Worm (Caenorhabditis elegans): Measurements from ENCODE around the gene acsd-1.

Gene acsd-1

DNA sequence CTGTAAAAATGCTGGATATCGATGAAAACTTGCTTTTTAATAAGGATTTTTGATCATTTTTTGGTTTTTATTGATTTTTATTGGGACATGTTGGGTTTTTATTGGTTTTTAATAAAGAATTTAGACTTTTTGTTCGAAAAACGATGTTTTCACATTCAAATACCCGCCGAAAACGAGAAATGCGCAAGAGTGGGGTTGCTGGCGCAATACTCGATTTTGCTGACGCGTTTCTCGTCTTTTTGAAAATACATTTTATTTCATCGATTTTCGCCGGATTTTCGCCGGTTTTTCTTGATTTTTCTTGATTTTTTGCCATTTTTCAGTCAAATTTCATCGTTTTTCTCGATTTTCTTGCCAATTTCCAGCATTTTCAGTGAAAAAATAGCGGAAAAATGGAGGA, 26.5 kb downstream of the acsd-1 start, which contains the start of gene smr-1 (continued):
- no peak for TF ChIP-seq Y5F2A.4 (GFP tag; optimal IDR thresholded peaks at IDR 0.05)
- no peak for TF ChIP-seq F10B5.3 (tag; optimal IDR thresholded peaks at IDR 0.05)
- no peak for TF ChIP-seq daf-12 (tag; optimal IDR thresholded peaks at IDR 0.05)
- peak; percentile 14 for TF ChIP-seq unc-130 (GFP tag; optimal IDR thresholded peaks at IDR 0.05)
- TF ChIP-seq dpl-1 (GFP tag; optimal IDR thresholded peaks at IDR 0.05) = peak; percentile 97
- TF ChIP-seq madf-9 (GFP tag; conservative IDR thresholded peaks at IDR 0.05) = 0 out of 2 replicates have a peak, but pooled peaks have one; percentile 10
- TF ChIP-seq set-16 (GFP tag; IDR thresholded peaks at IDR 0.05) = no peak
- TF ChIP-seq unc-62 (GFP tag; optimal IDR thresholded peaks at IDR 0.05 in 1 of 2) = peak in 1 of 2 experiments; percentile 81
- no peak for TF ChIP-seq unc-62 (tag; optimal IDR thresholded peaks at IDR 0.05)
- no peak for TF ChIP-seq nhr-76 (tag; optimal IDR thresholded peaks at IDR 0.05)
- peak; percentile 75; the same call in 1 of the 2 replicates for TF ChIP-seq D1046.2 (GFP tag; IDR thresholded peaks at IDR 0.05)
- TF ChIP-seq snpc-1.2 (GFP tag; IDR thresholded peaks at IDR 0.05) = no peak
- TF ChIP-seq daf-19 (GFP tag; conservative IDR thresholded peaks at IDR 0.05) = no peak
- TF ChIP-seq jun-1 (tag; optimal IDR thresholded peaks at IDR 0.05) = no peak
- TF ChIP-seq mxl-3 (GFP tag; optimal IDR thresholded peaks at IDR 0.05) = no peak
- no peak for TF ChIP-seq zip-11 (GFP tag; IDR thresholded peaks at IDR 0.05)
- TF ChIP-seq nhr-111 (GFP tag; optimal IDR thresholded peaks at IDR 0.05) = no peak
- no peak for TF ChIP-seq egl-27 (tag; optimal IDR thresholded peaks at IDR 0.05)
- TF ChIP-seq ZK337.2 (GFP tag; IDR thresholded peaks at IDR 0.05) = no peak
- peak in 1 of 2 experiments; percentile 34 for TF ChIP-seq daf-16 (GFP tag; optimal IDR thresholded peaks at IDR 0.05)
- TF ChIP-seq daf-16 (tag; optimal IDR thresholded peaks at IDR 0.05) = no peak
- no peak for TF ChIP-seq tra-1 (GFP tag; IDR thresholded peaks at IDR 0.05)
- TF ChIP-seq hif-1 (tag; optimal IDR thresholded peaks at IDR 0.05) = peak in 1 of 2 experiments; percentile 28
- TF ChIP-seq nhr-28 (tag; optimal IDR thresholded peaks at IDR 0.05) = peak; percentile 52
- TF ChIP-seq F37D6.2 (tag; optimal IDR thresholded peaks at IDR 0.05) = peak; percentile 58
- no peak for TF ChIP-seq nhr-41 (GFP tag; IDR thresholded peaks at IDR 0.05)
- TF ChIP-seq dmd-6 (GFP tag; IDR thresholded peaks at IDR 0.05) = peak; percentile 75
- TF ChIP-seq aly-2 (tag; optimal IDR thresholded peaks at IDR 0.05) = no peak
- no peak for TF ChIP-seq nhr-237 (tag; optimal IDR thresholded peaks at IDR 0.05)
- TF ChIP-seq fkh-10 (GFP tag; optimal IDR thresholded peaks at IDR 0.05) = peak; percentile 35
- no peak for TF ChIP-seq mxl-2 (GFP tag; conservative IDR thresholded peaks at IDR 0.05)
- no peak for TF ChIP-seq ces-1 (GFP tag; optimal IDR thresholded peaks at IDR 0.05)
- no peak for TF ChIP-seq mdl-1 (tag; optimal IDR thresholded peaks at IDR 0.05)
- TF ChIP-seq ama-1 (optimal IDR thresholded peaks at IDR 0.05) = peak; percentile 58
- TF ChIP-seq vab-7 (GFP tag; IDR thresholded peaks at IDR 0.05) = peak; percentile 30; the same call in 1 of the 2 replicates
- TF ChIP-seq gei-8 (GFP tag; optimal IDR thresholded peaks at IDR 0.05) = no peak
- TF ChIP-seq ceh-20 (GFP tag; IDR thresholded peaks at IDR 0.05) = peak; percentile 67; the same call in 1 of the 2 replicates
- TF ChIP-seq lin-1 (GFP tag; IDR thresholded peaks at IDR 0.05) = no peak
- TF ChIP-seq arid-1 (GFP tag; conservative IDR thresholded peaks at IDR 0.05) = peak; percentile 76
- TF ChIP-seq lin-39 (tag; optimal IDR thresholded peaks at IDR 0.05) = no peak
- TF ChIP-seq duxl-1 (tag; optimal IDR thresholded peaks at IDR 0.05; ENCODE audit: poor library complexity) = no peak
- no peak for TF ChIP-seq Y105C5A.15 (GFP tag; IDR thresholded peaks at IDR 0.05)
- 0 out of 2 replicates have a peak, but pooled peaks have one; percentile 50 for TF ChIP-seq saeg-2 (GFP tag; IDR thresholded peaks at IDR 0.05)
- no peak for TF ChIP-seq sdz-12 (GFP tag; optimal IDR thresholded peaks at IDR 0.05)
- TF ChIP-seq R02D3.7 (tag; optimal IDR thresholded peaks at IDR 0.05) = no peak
- TF ChIP-seq dve-1 (tag; optimal IDR thresholded peaks at IDR 0.05; ENCODE audit: insufficient read depth) = peak; percentile 71
- no peak for TF ChIP-seq lin-29 (GFP tag; IDR thresholded peaks at IDR 0.05)
- TF ChIP-seq T20F7.1 (GFP tag; optimal IDR thresholded peaks at IDR 0.05) = no peak
- TF ChIP-seq unc-39 (tag; optimal IDR thresholded peaks at IDR 0.05) = no peak
- TF ChIP-seq fos-1 (tag; optimal IDR thresholded peaks at IDR 0.05) = no peak
- TF ChIP-seq php-3 (GFP tag; IDR thresholded peaks at IDR 0.05) = peak; percentile 66
- TF ChIP-seq hmg-1.1 (GFP tag; IDR thresholded peaks at IDR 0.05) = peak; percentile 73

Data from whole organism, L4 larva.